Worm (Caenorhabditis elegans) whole organism, young adult: ENCODE measurements around the gene C06G4.6.

Experiments
- F22D6.2 ChIP-seq: sonication (generic microtip); optimal IDR thresholded peaks from 2 replicates; lab custom pipeline; 2016; ENCODE audit warnings: mild to moderate bottlenecking, missing genetic modification characterization, missing compliant biosample characterization
- ceh-91 ChIP-seq: fragments of 200-800 bp; sonication (Bioruptor generic); IDR thresholded peaks from 2 replicates; pipeline ENCODE4 v1.3.6; 2022; ENCODE audit warnings: missing genetic modification reagents, missing genetic modification characterization, missing compliant biosample characterization
- fkh-3 ChIP-seq: sonication (generic microtip); optimal IDR thresholded peaks from 2 replicates; lab custom pipeline; 2016; ENCODE audit warnings: mild to moderate bottlenecking, missing genetic modification characterization, missing compliant biosample characterization

DNA sequence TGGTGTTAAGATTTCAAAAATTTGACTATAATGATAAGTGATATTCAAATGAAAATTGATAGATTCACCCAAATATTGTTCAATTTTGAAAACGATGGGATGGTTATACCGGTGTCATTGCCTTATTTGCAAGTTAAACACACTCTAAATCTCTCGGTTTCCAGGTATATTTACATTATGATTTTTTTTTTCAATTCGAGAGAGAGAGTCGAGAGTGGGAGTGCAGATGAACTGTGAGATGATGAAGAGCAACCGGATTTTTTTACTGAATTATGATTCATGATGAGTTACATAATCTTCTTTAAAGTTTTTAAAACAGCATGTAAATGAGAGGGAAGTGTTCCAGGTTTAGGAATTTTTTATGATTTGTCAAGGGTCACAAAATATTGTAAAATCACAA is 29.3 kb downstream of the C06G4.6 start, which contains the start of gene F44B9.10:
- no peak for TF ChIP-seq ceh-91 (GFP tag; lab: Robert Waterston, UW)
- no peak for TF ChIP-seq F22D6.2 (tag; lab: Kevin White, UChicago)
- no peak for TF ChIP-seq fkh-3 (tag; lab: Kevin White, UChicago)
